Worm (Caenorhabditis elegans) whole organism, L1 larva: ENCODE measurements around the gene F10G2.7.
"Not testable (repeated sequence)": the region's sequence is repeated elsewhere in the genome, so short reads cannot be mapped to it uniquely, and the experiment has no call there.

ENCODE experiments used
- C16A3.4 ChIP-seq: fragments of 150-350 bp; optimal IDR thresholded peaks from 2 replicates; lab custom pipeline; 2014; ENCODE audit warnings: missing biosample characterization, missing genetic modification characterization
- C34B4.2 ChIP-seq: sonication (generic microtip); optimal IDR thresholded peaks from 2 replicates; lab custom pipeline; 2017; ENCODE audit warnings: mild to moderate bottlenecking, missing genetic modification characterization, missing compliant biosample characterization
- F16B12.6 ChIP-seq: fragments of 150-350 bp; optimal IDR thresholded peaks from 2 replicates; lab custom pipeline; 2014; ENCODE audit warnings: missing biosample characterization, missing genetic modification characterization
- Y116A8C.19 ChIP-seq: sonication (generic microtip); optimal IDR thresholded peaks from 2 replicates; lab custom pipeline; 2016; ENCODE audit warnings: missing compliant biosample characterization, missing genetic modification characterization, borderline replicate concordance
- aha-1 ChIP-seq: fragments of 150-350 bp; optimal IDR thresholded peaks from 2 replicates; lab custom pipeline; 2014; ENCODE audit warnings: missing biosample characterization, missing genetic modification characterization
- alr-1 ChIP-seq: fragments of 200-800 bp; sonication (Bioruptor generic); optimal IDR thresholded peaks from 2 replicates; lab custom pipeline; 2018; ENCODE audit warnings: borderline replicate concordance, mild to moderate bottlenecking, missing genetic modification characterization, missing compliant biosample characterization
- ama-1 ChIP-seq: fragments of 150-350 bp; optimal IDR thresholded peaks from 2 replicates; lab custom pipeline; 2014
- ceh-63 ChIP-seq: fragments of 200-800 bp; sonication (Bioruptor generic); optimal IDR thresholded peaks from 2 replicates; lab custom pipeline; 2018; ENCODE audit warnings: mild to moderate bottlenecking, missing genetic modification characterization, missing compliant biosample characterization
- ceh-8 ChIP-seq: fragments of 200-800 bp; sonication (Bioruptor generic); optimal IDR thresholded peaks from 2 replicates; lab custom pipeline; 2018; ENCODE audit warnings: mild to moderate bottlenecking, missing genetic modification characterization, moderate library complexity, missing compliant biosample characterization
- dsc-1 ChIP-seq: sonication (generic microtip); optimal IDR thresholded peaks from 2 replicates; lab custom pipeline; 2016; ENCODE audit warnings: mild to moderate bottlenecking, missing genetic modification characterization, missing compliant biosample characterization
- efl-1 ChIP-seq, 4 experiments: fragments of 150-350 bp; optimal IDR thresholded peaks in 3 of 4; peaks in 1 of 4; 1 replicate in 1 of 4; 2 replicates in 3 of 4; lab custom pipeline; 2014; ENCODE audit warnings: missing biosample characterization in 2 of 4, missing genetic modification characterization in 2 of 4, missing genetic modification reagents in 2 of 4
- egl-13 ChIP-seq: sonication (generic microtip); optimal IDR thresholded peaks from 2 replicates; lab custom pipeline; 2016; ENCODE audit warnings: missing genotype, missing genetic modification reagents, missing genetic modification characterization, missing compliant biosample characterization
- egl-27 ChIP-seq, 2 experiments: fragments of 150-350 bp in 1 of 2; sonication (generic microtip); optimal IDR thresholded peaks; 3 replicates each; lab custom pipeline; 2017 to 2018; ENCODE audit warnings: missing biosample characterization in 2 of 2, missing genetic modification characterization in 2 of 2, missing genetic modification reagents in 2 of 2
- fkh-10 ChIP-seq: sonication (generic microtip); optimal IDR thresholded peaks from 2 replicates; lab custom pipeline; 2017; ENCODE audit warnings: missing biosample characterization, missing genetic modification reagents, missing genetic modification characterization
- fkh-8 ChIP-seq: sonication (generic microtip); optimal IDR thresholded peaks from 2 replicates; lab custom pipeline; 2016; ENCODE audit warnings: mild to moderate bottlenecking, missing genetic modification characterization, missing compliant biosample characterization
- grh-1 ChIP-seq: fragments of 200-800 bp; sonication (Bioruptor generic); IDR thresholded peaks from 2 replicates; pipeline ENCODE4 v1.3.6; 2022; ENCODE audit warnings: missing genetic modification reagents, missing genetic modification characterization, missing compliant biosample characterization
- isw-1 ChIP-seq: fragments of 200-800 bp; sonication (Bioruptor generic); IDR thresholded peaks from 2 replicates; pipeline ENCODE4 v1.3.6; 2022; ENCODE audit warnings: missing genetic modification characterization, missing compliant biosample characterization
- jun-1 ChIP-seq: fragments of 150-350 bp; optimal IDR thresholded peaks from 2 replicates; lab custom pipeline; 2014; ENCODE audit warnings: missing biosample characterization, missing genetic modification reagents, missing genetic modification characterization
- lin-13 ChIP-seq: fragments of 150-350 bp; optimal IDR thresholded peaks from 2 replicates; lab custom pipeline; 2014; ENCODE audit warnings: missing biosample characterization, missing genetic modification reagents, missing genetic modification characterization
- lin-14 ChIP-seq: fragments of 200-800 bp; sonication (Bioruptor generic); optimal IDR thresholded peaks from 2 replicates; lab custom pipeline; 2018; ENCODE audit warnings: mild to moderate bottlenecking, missing genetic modification characterization, moderate library complexity, missing compliant biosample characterization
- lin-39 ChIP-seq: fragments of 150-350 bp; optimal IDR thresholded peaks from 2 replicates; lab custom pipeline; 2014; ENCODE audit warnings: missing biosample characterization, missing genetic modification reagents, missing genetic modification characterization
- lir-3 ChIP-seq: sonication (generic microtip); optimal IDR thresholded peaks from 2 replicates; lab custom pipeline; 2016; ENCODE audit warnings: mild to moderate bottlenecking, missing genetic modification characterization, moderate library complexity, missing compliant biosample characterization; ENCODE audit not compliant: poor library complexity
- mdl-1 ChIP-seq, 2 experiments: fragments of 150-350 bp; optimal IDR thresholded peaks; 2 replicates each; lab custom pipeline; 2014 to 2017; ENCODE audit warnings: missing biosample characterization in 2 of 2, missing genetic modification characterization in 2 of 2, inconsistent platforms in 1 of 2
- nhr-85 ChIP-seq: sonication (generic microtip); peaks from one replicate; lab custom pipeline; 2016; ENCODE audit warnings: missing genetic modification characterization, inconsistent platforms, missing compliant biosample characterization
- nhr-90 ChIP-seq: sonication (generic microtip); optimal IDR thresholded peaks from 2 replicates; lab custom pipeline; 2016; ENCODE audit warnings: mild to moderate bottlenecking, missing genetic modification characterization, missing compliant biosample characterization; ENCODE audit not compliant: poor library complexity
- rnt-1 ChIP-seq: sonication (generic microtip); optimal IDR thresholded peaks from 2 replicates; lab custom pipeline; 2016; ENCODE audit warnings: mild to moderate bottlenecking, missing genetic modification characterization, moderate library complexity, missing compliant biosample characterization
- skn-1 ChIP-seq: fragments of 150-350 bp; optimal IDR thresholded peaks from 2 replicates; lab custom pipeline; 2014; ENCODE audit warnings: missing biosample characterization, missing genetic modification characterization
- sptf-1 ChIP-seq: fragments of 150-350 bp; optimal IDR thresholded peaks from 2 replicates; lab custom pipeline; 2014; ENCODE audit warnings: missing biosample characterization, missing genetic modification characterization
- swsn-7 ChIP-seq: sonication (generic microtip); optimal IDR thresholded peaks from 2 replicates; lab custom pipeline; 2016; ENCODE audit warnings: missing genetic modification characterization, missing compliant biosample characterization
- tbx-2 ChIP-seq: sonication (generic microtip); optimal IDR thresholded peaks from 2 replicates; lab custom pipeline; 2016; ENCODE audit warnings: missing genetic modification characterization, missing compliant biosample characterization
- unc-130 ChIP-seq: fragments of 150-350 bp; optimal IDR thresholded peaks from 2 replicates; lab custom pipeline; 2017; ENCODE audit warnings: missing biosample characterization, missing genetic modification characterization, inconsistent platforms
- unc-30 ChIP-seq: sonication (generic microtip); optimal IDR thresholded peaks from 2 replicates; lab custom pipeline; 2017; ENCODE audit warnings: missing biosample characterization, missing genetic modification characterization
- unc-86 ChIP-seq: sonication (generic microtip); optimal IDR thresholded peaks from 2 replicates; lab custom pipeline; 2016; ENCODE audit warnings: missing genetic modification characterization, missing compliant biosample characterization
- unc-98 ChIP-seq: fragments of 200-800 bp; sonication (Bioruptor generic); IDR thresholded peaks from 2 replicates; pipeline ENCODE4 v1.3.6; 2022; ENCODE audit warnings: missing genetic modification characterization, missing compliant biosample characterization
- vab-15 ChIP-seq: sonication (generic microtip); optimal IDR thresholded peaks from 2 replicates; lab custom pipeline; 2017; ENCODE audit warnings: missing genotype, mild to moderate bottlenecking, missing genetic modification characterization, missing compliant biosample characterization
- ztf-11 ChIP-seq, 2 experiments: sonication (generic microtip); optimal IDR thresholded peaks; 2 replicates each; lab custom pipeline; 2016 to 2017; ENCODE audit warnings: missing genetic modification characterization in 2 of 2, missing biosample characterization in 1 of 2, missing compliant biosample characterization in 1 of 2

Gene F10G2.7

ce11 chrV:7313233-7313632 lies 23.9 kb downstream of the F10G2.7 start, which contains the start of gene srx-6:
TSS of gene srx-6 (minus strand) at chrV:7313333.
- no peak for TF ChIP-seq unc-86 (tag; lab: Kevin White, UChicago)
- TF ChIP-seq dsc-1 (tag; lab: Kevin White, UChicago), result no peak
- no peak for TF ChIP-seq nhr-90
- no peak for TF ChIP-seq alr-1
- no peak for TF ChIP-seq lin-13 (GFP tag; lab: Kevin White, UChicago)
- no peak for TF ChIP-seq nhr-85 (tag; lab: Kevin White, UChicago)
- no peak for TF ChIP-seq unc-130 (tag; lab: Kevin White, UChicago)
- no peak for TF ChIP-seq C16A3.4
- TF ChIP-seq lin-14, result no peak
- no peak for TF ChIP-seq Y116A8C.19 (tag; lab: Kevin White, UChicago)
- no peak for TF ChIP-seq unc-98
- TF ChIP-seq tbx-2 (tag; lab: Kevin White, UChicago), result no peak

DNA sequence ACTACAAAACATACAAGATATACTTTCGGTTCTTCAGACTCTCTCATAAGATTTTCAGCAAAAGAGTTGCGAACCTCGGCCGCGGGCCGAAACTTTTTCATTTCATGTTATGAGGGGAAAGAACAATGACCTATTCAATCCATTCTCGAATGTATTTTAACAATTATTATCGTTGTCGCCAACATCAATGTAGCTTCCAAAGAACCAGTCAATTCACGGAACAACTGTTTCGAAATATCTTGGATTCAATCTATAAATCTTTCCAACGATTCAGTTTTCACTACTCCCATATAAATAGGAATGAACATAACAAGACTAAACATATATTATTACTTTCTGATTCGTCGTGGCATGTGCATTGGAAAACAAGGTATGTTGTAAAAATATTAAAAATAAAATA lies 30.0 kb downstream of the F10G2.7 start, which contains the start of gene F07G11.1:
Gene F07G11.1 (plus strand): TSS at position 301 of the 400 bp plus-strand sequence.
- TF ChIP-seq jun-1 (tag; lab: Kevin White, UChicago), result no peak
- TF ChIP-seq efl-1 (optimal IDR thresholded peaks at IDR 0.05; lab: Kevin White, UChicago), result no peak
- TF ChIP-seq efl-1 (GFP tag; optimal IDR thresholded peaks at IDR 0.05 in 1 of 2; lab: Kevin White, UChicago), result peak in 1 of 2 experiments; percentile 28
- TF ChIP-seq sptf-1, result no peak
- TF ChIP-seq lin-39 (tag; lab: Kevin White, UChicago), result no peak
- no peak for TF ChIP-seq unc-30 (tag; lab: Kevin White, UChicago)
- TF ChIP-seq ceh-63 (GFP tag; lab: Kevin White, UChicago), result no peak
- TF ChIP-seq rnt-1 (tag; lab: Kevin White, UChicago), result no peak

- not testable (repeated sequence) for TF ChIP-seq lir-3 (tag; lab: Kevin White, UChicago); ceh-63 (GFP tag; lab: Kevin White, UChicago); vab-15 (tag; lab: Kevin White, UChicago)
These were observed 32.6 kb downstream of the F10G2.7 start, which contains the start of gene F07G11.2 for ce11 chrV:7304506-7304905. TSS of gene F07G11.2 (plus strand) at chrV:7304806.

DNA sequence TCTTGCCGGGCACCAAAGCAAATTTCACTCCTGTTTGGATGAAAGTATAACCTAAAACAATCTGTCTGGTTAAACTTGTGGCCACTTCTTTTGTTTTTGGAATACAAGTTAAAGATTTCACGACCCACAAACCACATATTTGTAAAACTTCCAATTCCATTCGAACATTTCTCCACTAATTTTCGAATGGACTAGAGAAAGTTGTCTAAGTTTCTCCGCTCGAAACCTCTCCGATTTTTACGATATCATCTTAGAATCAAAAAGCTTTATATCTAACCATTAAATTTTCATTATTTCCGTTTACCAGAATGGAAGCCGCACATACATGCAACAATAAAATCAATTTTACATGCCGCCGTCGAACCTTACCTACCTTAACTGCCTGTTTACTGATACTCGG lies 38.7 kb downstream of the F10G2.7 start, which contains the start of gene F07G11.3:
Gene F07G11.3 (plus strand): TSS at position 301 of the 400 bp plus-strand sequence.
- no peak for TF ChIP-seq ama-1 (lab: Kevin White, UChicago)
- no peak for TF ChIP-seq unc-130 (tag; lab: Kevin White, UChicago)
- TF ChIP-seq aha-1, result no peak
- no peak for TF ChIP-seq ceh-63 (GFP tag; lab: Kevin White, UChicago)
- TF ChIP-seq jun-1 (tag; lab: Kevin White, UChicago), result no peak
- no peak for TF ChIP-seq ceh-8 (GFP tag; lab: Kevin White, UChicago)

DNA sequence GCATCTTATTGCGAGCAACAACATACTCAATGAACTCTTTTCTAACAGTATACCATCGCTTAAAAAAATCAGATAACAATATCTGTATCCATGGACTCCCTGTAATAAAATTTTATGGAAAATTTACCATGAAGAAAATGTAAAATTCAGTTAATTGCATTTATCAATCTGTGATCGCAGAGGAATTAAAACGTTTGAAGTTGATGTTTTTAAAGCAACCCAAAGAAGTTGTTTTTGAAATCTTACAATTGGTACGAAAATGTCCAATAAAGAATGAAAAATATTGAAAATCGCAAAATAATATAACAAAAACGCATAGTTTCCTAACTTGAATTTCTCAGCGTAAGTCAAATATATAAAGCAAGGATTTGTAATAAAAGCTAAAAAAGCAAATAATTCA lies 39.9 kb downstream of the F10G2.7 start, which contains the start of gene srj-32:
Gene srj-32 (minus strand): TSS at position 101 of the 400 bp plus-strand sequence.
- no peak for TF ChIP-seq egl-13 (tag; lab: Kevin White, UChicago)
- TF ChIP-seq rnt-1 (tag; lab: Kevin White, UChicago), result no peak
- TF ChIP-seq fkh-8 (tag; lab: Kevin White, UChicago), result no peak
- TF ChIP-seq mdl-1 (tag; optimal IDR thresholded peaks at IDR 0.05; lab: Kevin White, UChicago), result no peak
- TF ChIP-seq ama-1 (lab: Kevin White, UChicago), result no peak
- TF ChIP-seq skn-1, result no peak
- no peak for TF ChIP-seq isw-1 (GFP tag; lab: Robert Waterston, UW)
- TF ChIP-seq fkh-10, result no peak

DNA sequence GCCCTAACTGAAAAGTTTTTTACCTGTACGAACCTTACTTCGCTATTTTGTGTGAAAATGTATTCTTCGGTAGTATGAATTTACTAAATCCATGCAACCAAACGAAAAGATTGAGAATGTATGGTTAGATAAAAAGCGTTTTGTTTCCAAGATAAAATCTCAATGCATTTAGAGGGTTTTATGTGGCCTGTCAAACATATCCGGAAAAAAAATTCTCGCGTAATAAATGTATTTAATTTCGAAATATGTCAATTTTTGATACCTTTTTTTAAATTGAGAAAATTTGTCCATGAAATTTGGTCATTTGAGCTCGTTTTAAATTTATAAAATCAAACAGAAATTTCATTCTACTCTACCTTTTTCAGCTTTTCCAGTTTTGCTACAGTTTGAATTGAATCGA lies 41.8 kb downstream of the F10G2.7 start, which contains the start of gene F07G11.4:
Gene F07G11.4 (minus strand): TSS at position 101 of the 400 bp plus-strand sequence.
- TF ChIP-seq C34B4.2 (tag; lab: Kevin White, UChicago) (no peak), ceh-63 (GFP tag; lab: Kevin White, UChicago) (no peak), grh-1 (GFP tag; lab: Robert Waterston, UW) (no peak), skn-1 (no peak), efl-1 (optimal IDR thresholded peaks at IDR 0.05; lab: Kevin White, UChicago) (no peak), efl-1 (GFP tag; optimal IDR thresholded peaks at IDR 0.05 in 1 of 2; lab: Kevin White, UChicago) (no peak), swsn-7 (tag; lab: Kevin White, UChicago) (no peak), egl-27 (tag; optimal IDR thresholded peaks at IDR 0.05; lab: Kevin White, UChicago) (no peak), ztf-11 (tag; optimal IDR thresholded peaks at IDR 0.05; lab: Kevin White, UChicago) (no peak), F16B12.6 (tag; lab: Kevin White, UChicago) (no peak), fkh-10 (no peak), vab-15 (tag; lab: Kevin White, UChicago) (no peak)
